Worm (Caenorhabditis elegans): Measurements from ENCODE around the gene C27D6.12.

ce11 chrII:5163283-5163682 is 14.5 kb downstream of the C27D6.12 start, which contains the start of gene srb-5:
- no peak for TF ChIP-seq unc-130 (GFP tag; optimal IDR thresholded peaks at IDR 0.05)
- TF ChIP-seq lin-35 (GFP tag; optimal IDR thresholded peaks at IDR 0.05), result no peak
- TF ChIP-seq hmg-1.2 (GFP tag; IDR thresholded peaks at IDR 0.05), result no peak
- TF ChIP-seq tlf-1 (GFP tag; optimal IDR thresholded peaks at IDR 0.05), result no peak
- TF ChIP-seq egl-18 (GFP tag; IDR thresholded peaks at IDR 0.05), result no peak
- TF ChIP-seq ama-1 (optimal IDR thresholded peaks at IDR 0.05), result no peak
- no peak for TF ChIP-seq ama-1 (GFP tag; optimal IDR thresholded peaks at IDR 0.05)
- TF ChIP-seq B0035.1 (tag; optimal IDR thresholded peaks at IDR 0.05), result no peak
- no peak for TF ChIP-seq F33H1.4 (GFP tag; IDR thresholded peaks at IDR 0.05)

Measured in whole organism, young adult.